Worm (Caenorhabditis elegans) whole organism, young adult: Measurements from ENCODE around the gene B0554.1.

ENCODE experiments used
- B0035.1 ChIP-seq: sonication (generic microtip); optimal IDR thresholded peaks from 2 replicates; lab custom pipeline; 2016; ENCODE audit warnings: missing genetic modification characterization, mild to moderate bottlenecking, missing compliant biosample characterization, missing genotype, missing genetic modification reagents
- K12H6.12 ChIP-seq: fragments of 200-800 bp; sonication (Bioruptor generic); optimal IDR thresholded peaks from 2 replicates; lab custom pipeline; 2018; ENCODE audit warnings: mild to moderate bottlenecking, missing genetic modification characterization, missing compliant biosample characterization
- Y67H2A.10 ChIP-seq: fragments of 200-800 bp; sonication (Bioruptor generic); conservative IDR thresholded peaks from 2 replicates; pipeline ENCODE4 v1.3.6; 2022; ENCODE audit warnings: missing genetic modification reagents, missing genetic modification characterization, missing compliant biosample characterization
- ama-1 ChIP-seq, 3 experiments: fragments of 150-350 bp in 1 of 3; sonication (generic microtip) in 2 of 3; optimal IDR thresholded peaks; 2 replicates each; lab custom pipeline; 2014 to 2018; ENCODE audit warnings: missing biosample characterization in 2 of 3, missing genetic modification characterization in 2 of 3, missing genetic modification reagents in 2 of 3
- bed-2 ChIP-seq: fragments of 200-800 bp; sonication (Bioruptor generic); IDR thresholded peaks from 2 replicates; pipeline ENCODE4 v1.3.6; 2022; ENCODE audit warnings: missing genetic modification reagents, missing genetic modification characterization, missing compliant biosample characterization
- ceh-58 ChIP-seq: fragments of 200-800 bp; sonication (Bioruptor generic); IDR thresholded peaks from 2 replicates; pipeline ENCODE4 v1.3.6; 2022; ENCODE audit warnings: missing genetic modification characterization, missing compliant biosample characterization
- ceh-91 ChIP-seq: fragments of 200-800 bp; sonication (Bioruptor generic); IDR thresholded peaks from 2 replicates; pipeline ENCODE4 v1.3.6; 2022; ENCODE audit warnings: missing genetic modification reagents, missing genetic modification characterization, missing compliant biosample characterization
- dox-1 ChIP-seq: fragments of 200-800 bp; sonication (Bioruptor generic); IDR thresholded peaks from 2 replicates; pipeline ENCODE4 v1.3.6; 2022; ENCODE audit warnings: missing genetic modification reagents, missing genetic modification characterization, missing compliant biosample characterization
- hlh-12 ChIP-seq: sonication (generic microtip); optimal IDR thresholded peaks from 2 replicates; lab custom pipeline; 2016; ENCODE audit warnings: missing genetic modification characterization, missing compliant biosample characterization
- hrde-1 ChIP-seq: sonication (generic microtip); optimal IDR thresholded peaks from 2 replicates; lab custom pipeline; 2016; ENCODE audit warnings: missing genetic modification characterization, mild to moderate bottlenecking, missing compliant biosample characterization, moderate library complexity, missing genotype, missing genetic modification reagents, borderline replicate concordance
- nfya-2 ChIP-seq: fragments of 200-800 bp; sonication (Bioruptor generic); IDR thresholded peaks from 2 replicates; pipeline ENCODE4 v1.3.6; 2022; ENCODE audit warnings: missing genetic modification reagents, missing genetic modification characterization, missing compliant biosample characterization
- nfyb-1 ChIP-seq: fragments of 200-800 bp; sonication (Bioruptor generic); IDR thresholded peaks from 2 replicates; pipeline ENCODE4 v1.3.6; 2022; ENCODE audit warnings: missing genetic modification reagents, missing genetic modification characterization, missing compliant biosample characterization
- unc-130 ChIP-seq: sonication (generic microtip); optimal IDR thresholded peaks from 2 replicates; lab custom pipeline; 2016; ENCODE audit warnings: missing genetic modification reagents, missing genetic modification characterization, missing compliant biosample characterization

DNA sequence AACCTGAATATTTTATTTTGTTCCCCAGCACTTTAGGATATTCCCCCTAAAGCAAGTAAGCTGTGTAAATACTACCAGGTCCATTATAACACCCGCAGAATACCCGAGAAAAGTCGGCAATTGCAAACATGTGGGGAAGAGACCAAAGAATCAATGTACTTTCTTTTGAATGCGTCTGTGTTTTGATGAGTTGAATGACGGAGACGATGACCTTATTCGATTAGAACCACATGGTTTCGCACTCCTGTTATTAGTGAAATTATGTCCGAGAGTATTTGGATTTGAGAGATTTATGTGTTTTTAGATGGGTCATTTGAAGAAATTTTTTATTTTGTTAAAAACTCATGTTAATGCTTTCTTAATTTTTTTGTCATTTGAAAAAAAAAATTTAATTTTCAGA lies 27.2 kb downstream of the B0554.1 start:
- no peak for TF ChIP-seq Y67H2A.10
- TF ChIP-seq ceh-91 (GFP tag; lab: Robert Waterston, UW), result no peak
- no peak for TF ChIP-seq dox-1 (GFP tag; lab: Robert Waterston, UW)
- TF ChIP-seq ama-1 (optimal IDR thresholded peaks at IDR 0.05; lab: Kevin White, UChicago), result no peak
- TF ChIP-seq ama-1 (GFP tag; optimal IDR thresholded peaks at IDR 0.05; lab: Kevin White, UChicago), result no peak
- TF ChIP-seq hlh-12 (tag; lab: Kevin White, UChicago), result no peak
- no peak for TF ChIP-seq nfyb-1 (GFP tag; lab: Robert Waterston, UW)
- no peak for TF ChIP-seq unc-130 (GFP tag; lab: Kevin White, UChicago)
- TF ChIP-seq ceh-58 (GFP tag; lab: Robert Waterston, UW), result no peak
- TF ChIP-seq bed-2 (GFP tag; lab: Robert Waterston, UW), result no peak
- TF ChIP-seq B0035.1, result no peak
- no peak for TF ChIP-seq hrde-1 (tag; lab: Kevin White, UChicago)
- no peak for TF ChIP-seq nfya-2
- TF ChIP-seq K12H6.12 (tag; lab: Kevin White, UChicago), result no peak
